Fruit fly (Drosophila melanogaster): ENCODE data around the gene TwdlT.

Gene TwdlT

DNA sequence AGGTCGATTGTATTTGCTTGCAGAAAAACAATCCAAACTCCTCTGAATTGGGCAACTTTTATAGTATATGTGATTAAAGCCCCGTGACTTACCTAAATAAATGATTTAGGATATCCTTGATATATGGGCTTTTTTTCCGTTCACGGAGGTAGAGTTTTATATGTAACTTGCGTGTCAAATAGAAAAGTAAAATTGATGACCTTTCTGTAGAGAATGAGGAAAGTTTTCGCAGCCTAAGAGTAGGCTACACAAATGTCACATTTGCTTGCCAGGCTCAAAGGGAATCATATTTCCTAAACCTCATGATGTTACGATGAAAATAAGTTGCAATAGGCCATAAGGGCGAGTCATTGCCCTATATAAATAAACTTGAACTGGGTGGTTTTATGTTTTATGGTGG is 7.1 kb downstream of the TwdlT start (continued):
- no peak for TF ChIP-seq usp (GFP tag; optimal IDR thresholded peaks at IDR 0.05)
- TF ChIP-seq CG10959 (GFP tag; IDR thresholded peaks at IDR 0.05): no peak
- no peak for TF ChIP-seq CG17385 (GFP tag; optimal IDR thresholded peaks at IDR 0.05)
- TF ChIP-seq CG9215 (GFP tag; IDR thresholded peaks at IDR 0.05): no peak
- no peak for TF ChIP-seq dpn (GFP tag; optimal IDR thresholded peaks at IDR 0.05)
- TF ChIP-seq Bgb (GFP tag; IDR thresholded peaks at IDR 0.05; ENCODE audit: partially characterized antibody): peak; percentile 42; the same call in 1 of the 2 replicates
- no peak for TF ChIP-seq Bteb2 (GFP tag; optimal IDR thresholded peaks at IDR 0.05)
- TF ChIP-seq CG15696 (tag; optimal IDR thresholded peaks at IDR 0.05): no peak
- no peak for TF ChIP-seq seq (GFP tag; IDR thresholded peaks at IDR 0.05)
- TF ChIP-seq CG32767 (GFP tag; IDR thresholded peaks at IDR 0.05): no peak
- no peak for TF ChIP-seq en (GFP tag; optimal IDR thresholded peaks at IDR 0.05)
- TF ChIP-seq CG6813 (GFP tag; optimal IDR thresholded peaks at IDR 0.05): no peak
- no peak for TF ChIP-seq Pdp1 (GFP tag; optimal IDR thresholded peaks at IDR 0.05)
- peak; percentile 22 for TF ChIP-seq CTCF (GFP tag; optimal IDR thresholded peaks at IDR 0.05)

DNA sequence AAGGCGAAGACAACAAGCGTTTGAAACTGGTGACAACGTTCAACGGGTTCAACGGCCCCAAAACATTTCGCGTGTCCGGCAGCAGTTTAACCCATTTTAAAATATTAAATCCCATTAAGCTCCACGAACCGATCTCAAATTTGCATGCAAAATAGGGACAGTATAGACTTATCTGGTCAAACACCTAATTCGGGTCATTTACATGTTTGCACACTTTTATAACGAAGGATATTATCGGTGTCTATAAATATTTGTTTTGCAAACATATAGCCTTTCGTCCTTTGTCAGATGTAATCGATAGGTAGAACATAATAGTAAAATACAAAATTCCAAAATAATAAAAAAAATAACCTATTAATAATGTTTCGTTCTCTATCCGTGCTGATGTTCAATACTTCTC is 12.9 kb downstream of the TwdlT start, which contains the start of gene CG34292:
CG34292 (plus strand) TSS at position 301 of the 400 bp plus-strand sequence.
- TF ChIP-seq tll (GFP tag; optimal IDR thresholded peaks at IDR 0.05): no peak
- no peak for TF ChIP-seq Myb (GFP tag; optimal IDR thresholded peaks at IDR 0.05)
- no peak for TF ChIP-seq CG4404 (GFP tag; IDR thresholded peaks at IDR 0.05)
- no peak for TF ChIP-seq Dip3 (GFP tag; optimal IDR thresholded peaks at IDR 0.05)
- no peak for TF ChIP-seq E2f2 (GFP tag; IDR thresholded peaks at IDR 0.05)
- no peak for TF ChIP-seq Hr39 (optimal IDR thresholded peaks at IDR 0.05)
- TF ChIP-seq CG9932 (GFP tag; IDR thresholded peaks at IDR 0.05): no peak
- no peak for TF ChIP-seq CG31365 (tag; optimal IDR thresholded peaks at IDR 0.05)
- TF ChIP-seq jumu (GFP tag; optimal IDR thresholded peaks at IDR 0.05): no peak
- no peak for TF ChIP-seq CG11695 (GFP tag; IDR thresholded peaks at IDR 0.05)
- TF ChIP-seq Stat92E (GFP tag; optimal IDR thresholded peaks at IDR 0.05): no peak

DNA sequence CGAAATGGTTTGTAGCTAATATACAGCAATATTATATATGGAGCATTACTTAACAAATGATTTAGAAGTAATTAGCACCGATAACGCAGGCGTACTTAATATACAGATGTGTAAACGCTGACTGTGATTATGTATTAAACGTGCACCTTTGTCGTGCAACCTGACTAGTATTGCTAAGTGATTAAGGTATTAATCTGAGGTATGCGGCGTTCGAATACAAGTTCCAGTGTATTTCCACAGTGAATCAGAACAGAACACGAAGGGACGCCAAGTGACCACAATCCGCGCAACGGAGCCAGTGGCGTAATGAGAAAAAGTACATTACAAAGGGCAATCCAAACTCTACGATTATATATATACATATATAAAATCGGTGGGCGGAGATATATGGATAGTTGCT is 15.1 kb downstream of the TwdlT start, which contains the start of gene Nep5:
Nep5 (minus strand) TSS at position 101 of the 400 bp plus-strand sequence.
- TF ChIP-seq CG43689 (GFP tag; IDR thresholded peaks at IDR 0.05) (no peak), CG9437 (GFP tag; optimal IDR thresholded peaks at IDR 0.05) (no peak), CG12155 (GFP tag; optimal IDR thresholded peaks at IDR 0.05) (no peak), CG12071 (GFP tag; optimal IDR thresholded peaks at IDR 0.05) (no peak), CG9797 (GFP tag; optimal IDR thresholded peaks at IDR 0.05) (no peak), Kr (GFP tag; optimal IDR thresholded peaks at IDR 0.05) (no peak), CG17186 (GFP tag; optimal IDR thresholded peaks at IDR 0.05) (no peak), CG1529 (GFP tag; optimal IDR thresholded peaks at IDR 0.05) (no peak), pnt (GFP tag; optimal IDR thresholded peaks at IDR 0.05) (no peak), hkb (optimal IDR thresholded peaks at IDR 0.05) (no peak), hkb (GFP tag; IDR thresholded peaks at IDR 0.05) (no peak), trem (tag; optimal IDR thresholded peaks at IDR 0.05) (no peak), CG7928 (GFP tag; optimal IDR thresholded peaks at IDR 0.05) (no peak), Max (GFP tag; optimal IDR thresholded peaks at IDR 0.05) (no peak), wdn (GFP tag; IDR thresholded peaks at IDR 0.05) (no peak), PHDP (tag; optimal IDR thresholded peaks at IDR 0.05) (no peak), seq (GFP tag; IDR thresholded peaks at IDR 0.05) (no peak), CG7786 (GFP tag; optimal IDR thresholded peaks at IDR 0.05) (no peak)

Data from whole organism, embryonic.